Worm (Caenorhabditis elegans) whole organism, young adult: ENCODE measurements around the gene ttr-19.

Source experiments
- B0261.1 ChIP-seq: sonication (generic microtip); optimal IDR thresholded peaks from 2 replicates; lab custom pipeline; 2016; ENCODE audit warnings: mild to moderate bottlenecking, missing genetic modification characterization, moderate library complexity, missing compliant biosample characterization
- B0336.3 ChIP-seq: fragments of 200-800 bp; sonication (Bioruptor generic); IDR thresholded peaks from 2 replicates; pipeline ENCODE4 v1.3.6; 2022; ENCODE audit warnings: missing genetic modification characterization, missing compliant biosample characterization
- C06A6.2 ChIP-seq: fragments of 200-800 bp; sonication (Bioruptor generic); conservative IDR thresholded peaks from 2 replicates; pipeline ENCODE4 v1.3.6; 2022; ENCODE audit warnings: missing genetic modification characterization, missing compliant biosample characterization
- C17E4.6 ChIP-seq: fragments of 200-800 bp; sonication (Bioruptor generic); IDR thresholded peaks from 2 replicates; pipeline ENCODE4 v1.3.6; 2022; ENCODE audit warnings: missing genetic modification reagents, missing genetic modification characterization, missing compliant biosample characterization
- D2030.7 ChIP-seq: fragments of 200-800 bp; sonication (Bioruptor generic); IDR thresholded peaks from 2 replicates; pipeline ENCODE4 v1.3.6; 2022; ENCODE audit warnings: missing genetic modification reagents, missing genetic modification characterization, missing compliant biosample characterization
- F22D6.2 ChIP-seq: sonication (generic microtip); optimal IDR thresholded peaks from 2 replicates; lab custom pipeline; 2016; ENCODE audit warnings: mild to moderate bottlenecking, missing genetic modification characterization, missing compliant biosample characterization
- F49E8.2 ChIP-seq: sonication (generic microtip); optimal IDR thresholded peaks from 3 replicates; lab custom pipeline; 2017; ENCODE audit warnings: missing genetic modification characterization, mild to moderate bottlenecking, missing compliant biosample characterization, antibody characterized with exemption, moderate library complexity; ENCODE audit not compliant: insufficient read depth
- F55B11.4 ChIP-seq: sonication (generic microtip); optimal IDR thresholded peaks from 2 replicates; lab custom pipeline; 2016; ENCODE audit warnings: missing compliant biosample characterization, missing genetic modification characterization, borderline replicate concordance; ENCODE audit not compliant: insufficient read depth
- K12H6.12 ChIP-seq: fragments of 200-800 bp; sonication (Bioruptor generic); optimal IDR thresholded peaks from 2 replicates; lab custom pipeline; 2018; ENCODE audit warnings: mild to moderate bottlenecking, missing genetic modification characterization, missing compliant biosample characterization
- Y53G8AR.9 ChIP-seq: fragments of 200-800 bp; sonication (Bioruptor generic); conservative IDR thresholded peaks from 2 replicates; pipeline ENCODE4 v1.3.6; 2022; ENCODE audit warnings: missing genetic modification reagents, missing genetic modification characterization, missing compliant biosample characterization
- Y56A3A.18 ChIP-seq: fragments of 200-800 bp; sonication (Bioruptor generic); IDR thresholded peaks from 2 replicates; pipeline ENCODE4 v1.3.6; 2022; ENCODE audit warnings: missing genetic modification reagents, missing genetic modification characterization, missing compliant biosample characterization
- Y79H2A.3 ChIP-seq: fragments of 200-800 bp; sonication (Bioruptor generic); conservative IDR thresholded peaks from 2 replicates; pipeline ENCODE4 v1.3.6; 2022; ENCODE audit warnings: missing genetic modification reagents, missing genetic modification characterization, missing compliant biosample characterization
- Y95B8A.8 ChIP-seq: fragments of 200-800 bp; sonication (Bioruptor generic); IDR thresholded peaks from 2 replicates; pipeline ENCODE4 v1.3.6; 2022; ENCODE audit warnings: missing genetic modification reagents, missing genetic modification characterization, missing compliant biosample characterization
- akir-1 ChIP-seq: fragments of 200-800 bp; sonication (Bioruptor generic); optimal IDR thresholded peaks from 2 replicates; lab custom pipeline; 2018; ENCODE audit warnings: mild to moderate bottlenecking, missing genetic modification characterization, moderate library complexity, missing compliant biosample characterization
- ama-1 ChIP-seq, 3 experiments: fragments of 150-350 bp in 1 of 3; sonication (generic microtip) in 2 of 3; optimal IDR thresholded peaks; 2 replicates each; lab custom pipeline; 2014 to 2018; ENCODE audit warnings: missing biosample characterization in 2 of 3, missing genetic modification characterization in 2 of 3, missing genetic modification reagents in 2 of 3
- aptf-2 ChIP-seq: fragments of 200-800 bp; sonication (Bioruptor generic); conservative IDR thresholded peaks from 2 replicates; pipeline ENCODE4 v1.3.6; 2022; ENCODE audit warnings: missing genetic modification reagents, missing genetic modification characterization, missing compliant biosample characterization
- bed-2 ChIP-seq: fragments of 200-800 bp; sonication (Bioruptor generic); IDR thresholded peaks from 2 replicates; pipeline ENCODE4 v1.3.6; 2022; ENCODE audit warnings: missing genetic modification reagents, missing genetic modification characterization, missing compliant biosample characterization
- cebp-1 ChIP-seq, 2 experiments: fragments of 200-800 bp in 1 of 2; sonication (Bioruptor generic) in 1 of 2; sonication (generic microtip) in 1 of 2; IDR thresholded peaks in 1 of 2; optimal IDR thresholded peaks in 1 of 2; 2 replicates each; pipeline versions ENCODE4 v1.3.6 to Lab custom; 2017 to 2022; ENCODE audit warnings: missing compliant biosample characterization in 2 of 2, missing genetic modification characterization in 2 of 2, mild to moderate bottlenecking in 1 of 2, missing genetic modification reagents in 1 of 2, moderate library complexity in 1 of 2
- ceh-27 ChIP-seq: fragments of 200-800 bp; sonication (Bioruptor generic); optimal IDR thresholded peaks from 2 replicates; lab custom pipeline; 2018; ENCODE audit warnings: mild to moderate bottlenecking, missing genetic modification characterization, moderate library complexity, missing compliant biosample characterization
- ceh-58 ChIP-seq: fragments of 200-800 bp; sonication (Bioruptor generic); IDR thresholded peaks from 2 replicates; pipeline ENCODE4 v1.3.6; 2022; ENCODE audit warnings: missing genetic modification characterization, missing compliant biosample characterization
- ceh-79 ChIP-seq: sonication (generic microtip); optimal IDR thresholded peaks from 2 replicates; lab custom pipeline; 2017; ENCODE audit warnings: mild to moderate bottlenecking, missing genetic modification characterization, missing compliant biosample characterization
- die-1 ChIP-seq: sonication (generic microtip); optimal IDR thresholded peaks from 2 replicates; lab custom pipeline; 2016; ENCODE audit warnings: missing genotype, mild to moderate bottlenecking, missing genetic modification characterization, missing compliant biosample characterization
- egrh-3 ChIP-seq: fragments of 200-800 bp; sonication (Bioruptor generic); IDR thresholded peaks from 2 replicates; pipeline ENCODE4 v1.3.6; 2022; ENCODE audit warnings: missing genetic modification reagents, missing genetic modification characterization, missing compliant biosample characterization
- fkh-3 ChIP-seq: sonication (generic microtip); optimal IDR thresholded peaks from 2 replicates; lab custom pipeline; 2016; ENCODE audit warnings: mild to moderate bottlenecking, missing genetic modification characterization, missing compliant biosample characterization
- gei-17 ChIP-seq: fragments of 200-800 bp; sonication (Bioruptor generic); optimal IDR thresholded peaks from 2 replicates; lab custom pipeline; 2018; ENCODE audit warnings: mild to moderate bottlenecking, missing genetic modification characterization, missing compliant biosample characterization
- him-1 ChIP-seq: sonication (generic microtip); optimal IDR thresholded peaks from 2 replicates; lab custom pipeline; 2016; ENCODE audit warnings: missing genotype, missing genetic modification reagents, missing genetic modification characterization, missing compliant biosample characterization
- hmg-1.2 ChIP-seq: fragments of 200-800 bp; sonication (Bioruptor generic); IDR thresholded peaks from 2 replicates; pipeline ENCODE4 v1.3.6; 2022; ENCODE audit warnings: missing genetic modification reagents, missing genetic modification characterization, missing compliant biosample characterization
- lin-26 ChIP-seq: fragments of 200-800 bp; sonication (Bioruptor generic); IDR thresholded peaks from 2 replicates; pipeline ENCODE4 v1.3.6; 2022; ENCODE audit warnings: missing genetic modification reagents, missing genetic modification characterization, missing compliant biosample characterization
- lin-40 ChIP-seq: sonication (generic microtip); optimal IDR thresholded peaks from 2 replicates; lab custom pipeline; 2016; ENCODE audit warnings: missing genetic modification characterization, mild to moderate bottlenecking, missing compliant biosample characterization, missing genotype, missing genetic modification reagents
- madf-10 ChIP-seq: sonication (generic microtip); optimal IDR thresholded peaks from 2 replicates; lab custom pipeline; 2016; ENCODE audit warnings: mild to moderate bottlenecking, missing genetic modification characterization, missing compliant biosample characterization
- madf-3 ChIP-seq: fragments of 200-800 bp; sonication (Bioruptor generic); IDR thresholded peaks from 2 replicates; pipeline ENCODE4 v1.3.6; 2022; ENCODE audit warnings: missing genetic modification reagents, missing genetic modification characterization, missing compliant biosample characterization
- madf-6 ChIP-seq: fragments of 200-800 bp; sonication (Bioruptor generic); IDR thresholded peaks from 2 replicates; pipeline ENCODE4 v1.3.6; 2022; ENCODE audit warnings: missing genetic modification reagents, missing genetic modification characterization, missing compliant biosample characterization
- nhr-179 ChIP-seq: sonication (generic microtip); optimal IDR thresholded peaks from 2 replicates; lab custom pipeline; 2016; ENCODE audit warnings: mild to moderate bottlenecking, missing genetic modification characterization, missing compliant biosample characterization
- nhr-80 ChIP-seq: sonication (generic microtip); optimal IDR thresholded peaks from 2 replicates; lab custom pipeline; 2016; ENCODE audit warnings: missing genetic modification characterization, missing compliant biosample characterization
- nhr-90 ChIP-seq: sonication (generic microtip); optimal IDR thresholded peaks from 2 replicates; lab custom pipeline; 2016; ENCODE audit warnings: missing genotype, mild to moderate bottlenecking, missing genetic modification characterization, missing compliant biosample characterization
- pha-4 ChIP-seq: fragments of 150-350 bp; sonication (generic microtip); optimal IDR thresholded peaks from 2 replicates; lab custom pipeline; 2014; ENCODE audit warnings: missing biosample characterization, missing genetic modification reagents, missing genetic modification characterization
- rcor-1 ChIP-seq: fragments of 200-800 bp; sonication (Bioruptor generic); IDR thresholded peaks from 2 replicates; pipeline ENCODE4 v1.3.6; 2022; ENCODE audit warnings: missing genetic modification reagents, missing genetic modification characterization, missing compliant biosample characterization
- sea-2 ChIP-seq: fragments of 200-800 bp; sonication (Bioruptor generic); IDR thresholded peaks from 2 replicates; pipeline ENCODE4 v1.3.6; 2022; ENCODE audit warnings: missing genetic modification characterization, missing compliant biosample characterization
- snpc-1.3 ChIP-seq: sonication (generic microtip); optimal IDR thresholded peaks from 2 replicates; lab custom pipeline; 2017; ENCODE audit warnings: missing genetic modification characterization, mild to moderate bottlenecking, missing compliant biosample characterization, antibody characterized with exemption, moderate library complexity, missing genotype, missing genetic modification reagents; ENCODE audit not compliant: insufficient read depth
- snpc-4 ChIP-seq, 5 experiments: fragments of 150-350 bp in 1 of 5; sonication (generic microtip) in 4 of 5; optimal IDR thresholded peaks; 2 replicates each; lab custom pipeline; 2014 to 2018; ENCODE audit warnings: missing genetic modification characterization in 5 of 5, missing biosample characterization in 3 of 5, antibody characterized with exemption in 2 of 5, mild to moderate bottlenecking in 2 of 5, missing compliant biosample characterization in 2 of 5, missing genotype in 2 of 5, moderate library complexity in 2 of 5, missing genetic modification reagents in 1 of 5
- sptf-2 ChIP-seq: fragments of 200-800 bp; sonication (Bioruptor generic); optimal IDR thresholded peaks from 2 replicates; lab custom pipeline; 2018; ENCODE audit warnings: mild to moderate bottlenecking, missing genetic modification characterization, missing compliant biosample characterization
- unc-62 ChIP-seq: fragments of 150-350 bp; optimal IDR thresholded peaks from 2 replicates; lab custom pipeline; 2014; ENCODE audit warnings: missing biosample characterization, missing genetic modification reagents, missing genetic modification characterization
- zim-3 ChIP-seq: sonication (generic microtip); optimal IDR thresholded peaks from 2 replicates; lab custom pipeline; 2017; ENCODE audit warnings: mild to moderate bottlenecking, missing genetic modification characterization, moderate library complexity, missing compliant biosample characterization

Gene ttr-19

DNA sequence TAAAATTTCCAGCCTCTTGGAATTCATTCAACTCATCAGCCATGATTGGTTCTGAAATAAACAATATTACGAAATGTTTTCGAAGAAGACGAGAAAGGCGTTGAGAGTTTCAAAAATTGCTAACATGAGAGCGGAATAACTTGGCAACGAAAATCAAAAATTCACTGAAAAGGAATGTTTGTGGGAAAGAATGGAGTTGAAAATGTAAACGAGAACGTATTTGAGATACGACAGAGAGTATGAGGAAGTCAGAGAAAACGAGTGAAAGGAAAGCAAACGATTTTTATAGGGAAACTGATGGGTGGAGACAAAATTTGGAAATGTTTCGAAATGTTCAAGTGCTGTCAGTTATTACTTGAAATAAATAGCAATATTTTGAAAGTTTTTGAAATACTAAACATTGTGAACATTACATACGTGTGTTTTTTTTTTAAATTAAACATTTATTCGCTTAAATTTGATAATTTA lies 27.8 kb upstream of the ttr-19 start, which contains the start of gene rop-1:
Gene rop-1, minus strand, starts transcription at position 51 of the 468 bp plus-strand sequence.
- TF ChIP-seq madf-10 (tag; lab: Kevin White, UChicago) (no peak), nhr-179 (no peak), lin-26 (GFP tag; lab: Robert Waterston, UW) (no peak), madf-3 (GFP tag; lab: Robert Waterston, UW) (no peak), ceh-27 (GFP tag; lab: Kevin White, UChicago) (no peak), aptf-2 (GFP tag; lab: Robert Waterston, UW) (no peak), rcor-1 (no peak), nhr-80 (peak; percentile 38), ceh-58 (GFP tag; lab: Robert Waterston, UW) (no peak), unc-62 (peak; percentile 42), gei-17 (GFP tag; lab: Kevin White, UChicago) (no peak), hmg-1.2 (GFP tag; lab: Robert Waterston, UW) (no peak), cebp-1 (GFP tag; IDR thresholded peaks at IDR 0.05; lab: Robert Waterston, UW) (0 out of 2 replicates have a peak, but pooled peaks have one; percentile 31), cebp-1 (tag; optimal IDR thresholded peaks at IDR 0.05; lab: Kevin White, UChicago) (peak; percentile 87), bed-2 (GFP tag; lab: Robert Waterston, UW) (no peak), snpc-4 (GFP tag; optimal IDR thresholded peaks at IDR 0.05; lab: Kevin White, UChicago) (no peak), snpc-4 (tag; optimal IDR thresholded peaks at IDR 0.05; lab: Kevin White, UChicago) (peak in 1 of 4 experiments; percentile 8), fkh-3 (no peak), zim-3 (tag; lab: Kevin White, UChicago) (no peak)

DNA sequence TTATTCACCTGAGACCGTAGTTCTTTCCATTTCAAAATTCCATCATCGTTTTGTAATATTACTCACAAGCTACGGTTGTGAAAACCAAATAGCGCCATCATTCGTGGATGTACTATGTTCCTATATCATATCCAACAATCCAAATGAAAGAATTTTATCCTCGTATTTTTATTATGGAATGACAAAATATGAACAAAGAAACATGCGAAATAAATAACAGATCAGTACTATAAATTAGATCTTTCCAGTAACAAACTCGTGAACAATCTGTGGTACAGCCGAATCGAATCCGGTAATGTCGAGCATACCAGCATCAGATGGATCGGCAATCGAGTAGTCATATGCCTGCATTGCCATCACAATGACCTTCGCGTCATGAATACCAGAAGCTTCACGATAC lies 25.4 kb upstream of the ttr-19 start:
- no peak for TF ChIP-seq C17E4.6 (GFP tag; lab: Robert Waterston, UW)
- TF ChIP-seq Y56A3A.18 (GFP tag; lab: Robert Waterston, UW): peak; percentile 44; the same call in 1 of the 2 replicates
- TF ChIP-seq bed-2 (GFP tag; lab: Robert Waterston, UW): no peak
- TF ChIP-seq Y95B8A.8 (GFP tag; lab: Robert Waterston, UW): peak; percentile 67; the same call in 1 of the 2 replicates
- TF ChIP-seq C06A6.2: no peak
- TF ChIP-seq B0336.3: peak; percentile 53; the same call in 1 of the 2 replicates
- no peak for TF ChIP-seq D2030.7 (GFP tag; lab: Robert Waterston, UW)
- no peak for TF ChIP-seq ama-1 (optimal IDR thresholded peaks at IDR 0.05; lab: Kevin White, UChicago)
- TF ChIP-seq ama-1 (GFP tag; optimal IDR thresholded peaks at IDR 0.05; lab: Kevin White, UChicago): peak in 1 of 2 experiments; percentile 64
- no peak for TF ChIP-seq nhr-90
- no peak; the same call in 1 of the 2 replicates for TF ChIP-seq Y53G8AR.9 (GFP tag; lab: Robert Waterston, UW)
- no peak for TF ChIP-seq K12H6.12 (tag; lab: Kevin White, UChicago)
- no peak for TF ChIP-seq Y79H2A.3 (GFP tag; lab: Robert Waterston, UW)
- TF ChIP-seq egrh-3: no peak
- TF ChIP-seq pha-4: no peak
- TF ChIP-seq lin-40 (tag; lab: Kevin White, UChicago): no peak
- TF ChIP-seq ceh-79 (tag; lab: Kevin White, UChicago): no peak
- TF ChIP-seq F22D6.2: no peak
- no peak for TF ChIP-seq akir-1 (GFP tag; lab: Kevin White, UChicago)
- peak; percentile 10 for TF ChIP-seq F49E8.2
- no peak for TF ChIP-seq sptf-2 (GFP tag; lab: Kevin White, UChicago)
- TF ChIP-seq die-1 (tag; lab: Kevin White, UChicago): no peak
- TF ChIP-seq snpc-4 (GFP tag; optimal IDR thresholded peaks at IDR 0.05; lab: Kevin White, UChicago): no peak
- no peak for TF ChIP-seq snpc-4 (tag; optimal IDR thresholded peaks at IDR 0.05; lab: Kevin White, UChicago)
- no peak for TF ChIP-seq F55B11.4 (tag; lab: Kevin White, UChicago)
- no peak for TF ChIP-seq madf-10 (tag; lab: Kevin White, UChicago)
- 0 out of 2 replicates have a peak, but pooled peaks have one; percentile 11 for TF ChIP-seq madf-6 (GFP tag; lab: Robert Waterston, UW)
- TF ChIP-seq cebp-1 (GFP tag; IDR thresholded peaks at IDR 0.05; lab: Robert Waterston, UW): no peak; the same call in 1 of the 2 replicates
- peak; percentile 24 for TF ChIP-seq cebp-1 (tag; optimal IDR thresholded peaks at IDR 0.05; lab: Kevin White, UChicago)
- no peak for TF ChIP-seq snpc-1.3
- no peak for TF ChIP-seq B0261.1 (tag; lab: Kevin White, UChicago)
- TF ChIP-seq madf-3 (GFP tag; lab: Robert Waterston, UW): no peak
- no peak for TF ChIP-seq nhr-179
- TF ChIP-seq hmg-1.2 (GFP tag; lab: Robert Waterston, UW): no peak; the same call in 1 of the 2 replicates
- TF ChIP-seq him-1: peak; percentile 25
- no peak for TF ChIP-seq sea-2 (GFP tag; lab: Robert Waterston, UW)
- TF ChIP-seq, all 124 proteins: peak for 8
